Worm (Caenorhabditis elegans) whole organism, late embryonic: ENCODE measurements around the gene fem-1.

Source experiments
- C08G9.2 ChIP-seq: sonication (generic microtip); optimal IDR thresholded peaks from 2 replicates; lab custom pipeline; 2016; ENCODE audit warnings: mild to moderate bottlenecking, missing genetic modification characterization, moderate library complexity, missing compliant biosample characterization
- ama-1 ChIP-seq: fragments of 150-350 bp; optimal IDR thresholded peaks from 2 replicates; lab custom pipeline; 2014
- ceh-18 ChIP-seq: sonication (generic microtip); optimal IDR thresholded peaks from 2 replicates; lab custom pipeline; 2016; ENCODE audit warnings: missing genetic modification characterization, missing compliant biosample characterization
- ets-4 ChIP-seq: sonication (generic microtip); optimal IDR thresholded peaks from 2 replicates; lab custom pipeline; 2016; ENCODE audit warnings: missing genetic modification characterization, missing compliant biosample characterization
- nhr-11 ChIP-seq: fragments of 150-350 bp; optimal IDR thresholded peaks from 2 replicates; lab custom pipeline; 2014; ENCODE audit warnings: missing biosample characterization, missing genetic modification characterization
- rnt-1 ChIP-seq: sonication (generic microtip); optimal IDR thresholded peaks from 2 replicates; lab custom pipeline; 2016; ENCODE audit warnings: missing genetic modification characterization, missing compliant biosample characterization

DNA sequence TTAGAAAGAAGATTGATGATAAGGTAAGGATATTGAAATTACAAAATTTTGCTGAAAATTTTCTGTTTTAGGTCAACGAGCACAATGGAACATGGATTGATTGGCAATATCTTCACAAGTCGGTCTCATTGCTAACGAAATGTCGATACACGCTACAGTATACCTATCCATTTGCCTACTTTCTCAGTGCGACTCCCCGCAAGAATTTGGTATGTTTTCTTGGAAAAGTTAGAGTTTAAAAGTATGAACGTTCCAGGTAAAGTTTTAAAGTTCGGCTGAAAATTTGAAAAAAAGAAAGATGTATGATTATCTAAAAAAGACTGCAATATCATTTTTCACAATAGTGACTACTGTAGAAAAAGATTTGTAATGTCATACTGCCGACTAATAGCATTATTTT, 16.4 kb upstream of the fem-1 start:
- TF ChIP-seq ets-4 = no peak
- no peak for TF ChIP-seq nhr-11 (tag; lab: Kevin White, UChicago)
- TF ChIP-seq rnt-1 = no peak
- no peak for TF ChIP-seq ama-1 (lab: Kevin White, UChicago)
- no peak for TF ChIP-seq ceh-18 (tag; lab: Kevin White, UChicago)
- TF ChIP-seq C08G9.2 (tag; lab: Kevin White, UChicago) = no peak
